Fruit fly (Drosophila melanogaster) whole organism, wandering third instar larva: ENCODE results near the gene knk.

Experiments
- Abd-B ChIP-seq: fragments of >200 bp; optimal IDR thresholded peaks from 2 replicates; lab custom pipeline; 2017; ENCODE audit warnings: missing biosample characterization, missing genetic modification characterization
- CG9705 ChIP-seq: fragments of 200-800 bp; sonication (Bioruptor generic); optimal IDR thresholded peaks from 2 replicates; lab custom pipeline; 2018; ENCODE audit warnings: missing biosample characterization, mild to moderate bottlenecking, missing genetic modification characterization
- CrebA ChIP-seq: fragments of 200-800 bp; sonication (Bioruptor generic); optimal IDR thresholded peaks from 2 replicates; lab custom pipeline; 2016; ENCODE audit warnings: missing biosample characterization, mild to moderate bottlenecking, missing genetic modification characterization, borderline replicate concordance
- Dif ChIP-seq: fragments of 200-275, 200-300 bp; sonication (Bioruptor generic); optimal IDR thresholded peaks from 2 replicates; lab custom pipeline; 2018; ENCODE audit warnings: missing biosample characterization, missing genetic modification characterization; ENCODE audit not compliant: partially characterized antibody
- GATAd ChIP-seq: sonication (Bioruptor generic); optimal IDR thresholded peaks from 2 replicates; lab custom pipeline; 2016; ENCODE audit warnings: missing biosample characterization, missing genetic modification characterization
- HLH106 ChIP-seq: fragments of 200-800 bp; optimal IDR thresholded peaks from 3 replicates; lab custom pipeline; 2019; ENCODE audit warnings: missing biosample characterization, mild to moderate bottlenecking, missing genetic modification characterization, moderate library complexity
- Hnf4 ChIP-seq: fragments of 200-800 bp; sonication (Bioruptor generic); optimal IDR thresholded peaks from 2 replicates; lab custom pipeline; 2016; ENCODE audit warnings: missing biosample characterization, mild to moderate bottlenecking, missing genetic modification characterization
- Hr78 ChIP-seq: fragments of >200 bp; optimal IDR thresholded peaks from 2 replicates; lab custom pipeline; 2017; ENCODE audit warnings: missing biosample characterization, missing genetic modification characterization
- Jra ChIP-seq: sonication (Bioruptor generic); optimal IDR thresholded peaks from 2 replicates; lab custom pipeline; 2016; ENCODE audit warnings: missing biosample characterization, missing genetic modification characterization
- Myc ChIP-seq: fragments of >200 bp; optimal IDR thresholded peaks from 2 replicates; lab custom pipeline; 2017
- N ChIP-seq: fragments of >200 bp; optimal IDR thresholded peaks from 2 replicates; lab custom pipeline; 2018; ENCODE audit warnings: missing biosample characterization, missing external identifiers, missing genetic modification characterization
- OdsH ChIP-seq: fragments of 200-800 bp; sonication (Bioruptor generic); optimal IDR thresholded peaks from 2 replicates; lab custom pipeline; 2016; ENCODE audit warnings: missing biosample characterization, mild to moderate bottlenecking, missing genetic modification characterization
- Rel ChIP-seq, 2 experiments: fragments of 200-800 bp; sonication (Bioruptor generic) in 1 of 2; optimal IDR thresholded peaks; 2 replicates in 1 of 2; 3 replicates in 1 of 2; lab custom pipeline; 2016 to 2019; ENCODE audit warnings: mild to moderate bottlenecking in 2 of 2, missing biosample characterization in 2 of 2, missing genetic modification characterization in 2 of 2, moderate library complexity in 1 of 2
- Sp1 ChIP-seq: fragments of 200-800 bp; sonication (Bioruptor generic); optimal IDR thresholded peaks from 3 replicates; lab custom pipeline; 2019; ENCODE audit warnings: missing biosample characterization, mild to moderate bottlenecking, missing genetic modification characterization, moderate library complexity
- Vsx2 ChIP-seq: fragments of 200-300, 225-300 bp; sonication (Bioruptor generic); optimal IDR thresholded peaks from 2 replicates; lab custom pipeline; 2018; ENCODE audit warnings: missing biosample characterization, missing genetic modification characterization; ENCODE audit not compliant: partially characterized antibody
- br ChIP-seq: fragments of 200-800 bp; sonication (Bioruptor generic); optimal IDR thresholded peaks from 2 replicates; lab custom pipeline; 2016; ENCODE audit warnings: missing biosample characterization, missing genetic modification characterization
- brk ChIP-seq: fragments of 200-800 bp; sonication (Bioruptor generic); optimal IDR thresholded peaks from 2 replicates; lab custom pipeline; 2016; ENCODE audit warnings: missing biosample characterization, mild to moderate bottlenecking, missing genetic modification characterization
- dl ChIP-seq, 2 experiments: fragments of 175-275, 200-275 bp in 1 of 2; fragments of 200-275 bp in 1 of 2; sonication (Bioruptor generic); optimal IDR thresholded peaks; lab custom pipeline; 2018; ENCODE audit warnings: mild to moderate bottlenecking in 2 of 2, missing biosample characterization in 2 of 2, missing genetic modification characterization in 2 of 2, moderate library complexity in 2 of 2; ENCODE audit not compliant: partially characterized antibody in 2 of 2, insufficient read depth in 1 of 2
- dmrt93B ChIP-seq: fragments of 200-800 bp; sonication (Bioruptor generic); optimal IDR thresholded peaks from 2 replicates; lab custom pipeline; 2018; ENCODE audit warnings: missing biosample characterization, mild to moderate bottlenecking, missing genetic modification characterization
- dsf ChIP-seq: sonication (Bioruptor generic); optimal IDR thresholded peaks from 2 replicates; lab custom pipeline; 2016; ENCODE audit warnings: missing biosample characterization, missing genetic modification characterization, borderline replicate concordance
- ey ChIP-seq: fragments of 200-800 bp; sonication (Bioruptor generic); optimal IDR thresholded peaks from 2 replicates; lab custom pipeline; 2016; ENCODE audit warnings: missing biosample characterization, missing genetic modification characterization
- foxo ChIP-seq, 2 experiments: fragments of 200-800 bp; sonication (Bioruptor generic); optimal IDR thresholded peaks; 2 replicates in 1 of 2; 3 replicates in 1 of 2; lab custom pipeline; 2016 to 2017; ENCODE audit warnings: missing biosample characterization in 2 of 2, missing genetic modification characterization in 2 of 2
- fru ChIP-seq: fragments of 200-800 bp; sonication (Bioruptor generic); optimal IDR thresholded peaks from 3 replicates; lab custom pipeline; 2016; ENCODE audit warnings: missing biosample characterization, mild to moderate bottlenecking, missing genetic modification characterization
- h ChIP-seq: fragments of 200-800 bp; sonication (Bioruptor generic); optimal IDR thresholded peaks from 3 replicates; lab custom pipeline; 2016; ENCODE audit warnings: missing biosample characterization, mild to moderate bottlenecking, missing genetic modification characterization
- lola ChIP-seq: fragments of >200 bp; optimal IDR thresholded peaks from 2 replicates; lab custom pipeline; 2017; ENCODE audit warnings: missing biosample characterization, missing genetic modification characterization
- pan ChIP-seq: fragments of >200 bp; optimal IDR thresholded peaks from 2 replicates; lab custom pipeline; 2017
- psq ChIP-seq: fragments of 200-800 bp; sonication (Bioruptor generic); optimal IDR thresholded peaks from 3 replicates; lab custom pipeline; 2017; ENCODE audit warnings: missing biosample characterization, mild to moderate bottlenecking, missing genetic modification characterization, moderate library complexity
- rgr ChIP-seq: fragments of 200-800 bp; sonication (Bioruptor generic); optimal IDR thresholded peaks from 3 replicates; lab custom pipeline; 2016; ENCODE audit warnings: missing biosample characterization, mild to moderate bottlenecking, missing genetic modification characterization
- sage ChIP-seq: fragments of 200-800 bp; sonication (Bioruptor generic); optimal IDR thresholded peaks from 2 replicates; lab custom pipeline; 2016; ENCODE audit warnings: missing biosample characterization, mild to moderate bottlenecking, missing genetic modification characterization
- sv ChIP-seq: fragments of 200-800 bp; sonication (Bioruptor generic); optimal IDR thresholded peaks from 3 replicates; lab custom pipeline; 2016; ENCODE audit warnings: missing biosample characterization, missing genetic modification characterization

Gene knk

dm6 chr3R:10097531-10098295 lies 27.8 kb downstream of the knk start:
- peak; percentile 38 for TF ChIP-seq OdsH (GFP tag; lab: Kevin White, UChicago)
- TF ChIP-seq brk (GFP tag; lab: Kevin White, UChicago), result no peak
- no peak for TF ChIP-seq sage (GFP tag; lab: Kevin White, UChicago)
- no peak for TF ChIP-seq br (GFP tag; lab: Kevin White, UChicago)
- TF ChIP-seq N (GFP tag; lab: Kevin White, UChicago), result no peak
- peak; percentile 57 for TF ChIP-seq h (GFP tag; lab: Kevin White, UChicago)
- peak; percentile 54 for TF ChIP-seq ey (GFP tag; lab: Kevin White, UChicago)
- TF ChIP-seq fru (GFP tag; lab: Kevin White, UChicago), result peak; percentile 32
- TF ChIP-seq CrebA (GFP tag; lab: Kevin White, UChicago), result no peak
- TF ChIP-seq pan (lab: Kevin White, UChicago), result no peak
- no peak for TF ChIP-seq Myc (lab: Kevin White, UChicago)
- no peak for TF ChIP-seq dl (GFP tag; optimal IDR thresholded peaks at IDR 0.05; lab: Kevin White, UChicago; ENCODE audit: insufficient read depth in 1 of 2, partially characterized antibody in 2 of 2)
- TF ChIP-seq Dif, result no peak
- TF ChIP-seq dsf (GFP tag; lab: Kevin White, UChicago), result no peak
- TF ChIP-seq Rel (GFP tag; optimal IDR thresholded peaks at IDR 0.05; lab: Kevin White, UChicago), result no peak
- TF ChIP-seq Rel (tag; optimal IDR thresholded peaks at IDR 0.05; lab: Kevin White, UChicago), result peak; percentile 72
- TF ChIP-seq dmrt93B (GFP tag; lab: Kevin White, UChicago), result peak; percentile 7
- no peak for TF ChIP-seq Hnf4 (GFP tag; lab: Kevin White, UChicago)
- peak; percentile 36 for TF ChIP-seq rgr (GFP tag; lab: Kevin White, UChicago)
- TF ChIP-seq Jra (GFP tag; lab: Kevin White, UChicago), result peak; percentile 23
- peak; percentile 27 for TF ChIP-seq HLH106 (tag; lab: Kevin White, UChicago)
- no peak for TF ChIP-seq Hr78 (GFP tag; lab: Kevin White, UChicago)
- TF ChIP-seq lola (GFP tag; lab: Kevin White, UChicago), result no peak
- no peak for TF ChIP-seq CG9705 (GFP tag; lab: Kevin White, UChicago)
- peak in 1 of 2 experiments; percentile 57 for TF ChIP-seq foxo (GFP tag; optimal IDR thresholded peaks at IDR 0.05; lab: Kevin White, UChicago)
- peak; percentile 22 for TF ChIP-seq Sp1
- peak; percentile 51 for TF ChIP-seq sv (GFP tag; lab: Kevin White, UChicago)
- no peak for TF ChIP-seq psq (GFP tag; lab: Kevin White, UChicago)

DNA sequence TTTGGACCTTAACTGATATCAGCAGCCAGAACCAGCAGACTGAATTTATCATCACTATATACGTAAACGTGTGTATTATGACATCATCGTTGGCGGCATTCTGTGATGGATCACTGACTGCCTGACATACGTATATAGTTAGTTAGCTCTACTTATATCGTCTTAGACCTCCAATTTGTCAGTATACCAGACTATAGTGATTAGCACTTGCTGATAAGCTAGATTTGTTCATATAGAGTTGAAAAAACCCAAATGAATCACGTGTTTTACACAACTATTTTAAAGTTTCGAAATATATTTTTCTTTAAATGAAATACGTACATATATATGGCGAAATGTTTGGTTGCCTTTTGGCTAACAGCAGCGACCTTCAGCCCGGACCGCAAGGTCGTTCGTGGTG lies 29.7 kb downstream of the knk start:
- no peak for TF ChIP-seq dsf (GFP tag; lab: Kevin White, UChicago)
- no peak for TF ChIP-seq h (GFP tag; lab: Kevin White, UChicago)
- TF ChIP-seq Sp1, result no peak
- no peak for TF ChIP-seq Hnf4 (GFP tag; lab: Kevin White, UChicago)
- TF ChIP-seq Jra (GFP tag; lab: Kevin White, UChicago), result no peak
- TF ChIP-seq sv (GFP tag; lab: Kevin White, UChicago), result no peak
- TF ChIP-seq Rel (GFP tag; optimal IDR thresholded peaks at IDR 0.05; lab: Kevin White, UChicago), result no peak
- no peak for TF ChIP-seq Rel (tag; optimal IDR thresholded peaks at IDR 0.05; lab: Kevin White, UChicago)
- no peak for TF ChIP-seq Myc (lab: Kevin White, UChicago)
- no peak for TF ChIP-seq fru (GFP tag; lab: Kevin White, UChicago)
- TF ChIP-seq rgr (GFP tag; lab: Kevin White, UChicago), result no peak
- no peak for TF ChIP-seq Abd-B
- no peak for TF ChIP-seq Vsx2 (GFP tag; lab: Kevin White, UChicago)
- no peak for TF ChIP-seq GATAd

dm6 chr3R:10095052-10095451 lies 30.4 kb downstream of the knk start:
- TF ChIP-seq Hr78 (GFP tag; lab: Kevin White, UChicago) (no peak), br (GFP tag; lab: Kevin White, UChicago) (no peak), psq (GFP tag; lab: Kevin White, UChicago) (no peak), Hnf4 (GFP tag; lab: Kevin White, UChicago) (no peak), sage (GFP tag; lab: Kevin White, UChicago) (no peak), fru (GFP tag; lab: Kevin White, UChicago) (no peak), brk (GFP tag; lab: Kevin White, UChicago) (no peak)
- TF ChIP-seq, all 38 proteins: peak for 0
